Worm (Caenorhabditis elegans): ENCODE results near the gene F48G7.10.

Gene F48G7.10

ce11 chrV:676090-676489 lies 41.3 kb upstream of the F48G7.10 start:
- TF ChIP-seq tlp-1 (tag; optimal IDR thresholded peaks at IDR 0.05): no peak
- no peak for TF ChIP-seq fkh-4 (tag; optimal IDR thresholded peaks at IDR 0.05; ENCODE audit: borderline replicate concordance)
- no peak for TF ChIP-seq C16A3.4 (tag; optimal IDR thresholded peaks at IDR 0.05)
- no peak for TF ChIP-seq ztf-4 (tag; optimal IDR thresholded peaks at IDR 0.05)
- no peak for TF ChIP-seq mef-2 (tag; optimal IDR thresholded peaks at IDR 0.05)
- peak; percentile 27 for TF ChIP-seq snpc-4 (tag; optimal IDR thresholded peaks at IDR 0.05)

ce11 chrV:674213-674612 lies 39.5 kb upstream of the F48G7.10 start, which contains the start of gene sru-25:
Gene sru-25, minus strand, starts transcription at chrV:674313.
- no peak for TF ChIP-seq rnt-1 (tag; optimal IDR thresholded peaks at IDR 0.05)
- no peak for TF ChIP-seq snpc-4 (tag; optimal IDR thresholded peaks at IDR 0.05)
- TF ChIP-seq egl-13 (tag; optimal IDR thresholded peaks at IDR 0.05): no peak
- no peak for TF ChIP-seq ceh-8 (GFP tag; optimal IDR thresholded peaks at IDR 0.05)
- no peak for TF ChIP-seq nhr-76 (tag; optimal IDR thresholded peaks at IDR 0.05)
- TF ChIP-seq nhr-28 (tag; optimal IDR thresholded peaks at IDR 0.05): no peak
- TF ChIP-seq hpl-2 (GFP tag; optimal IDR thresholded peaks at IDR 0.05): no peak
- no peak for TF ChIP-seq nhr-237 (tag; optimal IDR thresholded peaks at IDR 0.05)
- no peak for TF ChIP-seq ceh-63 (GFP tag; optimal IDR thresholded peaks at IDR 0.05)

- TF ChIP-seq snpc-4 (tag; optimal IDR thresholded peaks at IDR 0.05) (no peak), nhr-85 (tag) (peak; percentile 6)
Observed at ce11 chrV:671342-671741, 36.6 kb upstream of the F48G7.10 start, which contains the start of gene sru-24. Gene sru-24, minus strand, starts transcription at chrV:671442.

- TF ChIP-seq ceh-90 (tag; optimal IDR thresholded peaks at IDR 0.05): no peak
- TF ChIP-seq ets-5 (GFP tag; IDR thresholded peaks at IDR 0.05): no peak
- TF ChIP-seq nhr-11 (tag; optimal IDR thresholded peaks at IDR 0.05): no peak
- no peak for TF ChIP-seq isw-1 (GFP tag; IDR thresholded peaks at IDR 0.05)
- no peak for TF ChIP-seq unc-98 (GFP tag; IDR thresholded peaks at IDR 0.05)
- TF ChIP-seq snu-23 (GFP tag; optimal IDR thresholded peaks at IDR 0.05): peak; percentile 27
- no peak for TF ChIP-seq nhr-77 (tag; optimal IDR thresholded peaks at IDR 0.05)
- 0 out of 2 replicates have a peak, but pooled peaks have one; percentile 7 for TF ChIP-seq nhr-19 (GFP tag; conservative IDR thresholded peaks at IDR 0.05)
- TF ChIP-seq hlh-17 (GFP tag; optimal IDR thresholded peaks at IDR 0.05; ENCODE audit: borderline replicate concordance): no peak
- no peak for TF ChIP-seq sup-37 (GFP tag; optimal IDR thresholded peaks at IDR 0.05)
- peak; percentile 0 for TF ChIP-seq skn-1 (tag; optimal IDR thresholded peaks at IDR 0.05)
- TF ChIP-seq zag-1 (tag; optimal IDR thresholded peaks at IDR 0.05): no peak
- no peak for TF ChIP-seq ztf-11 (tag; optimal IDR thresholded peaks at IDR 0.05)
- TF ChIP-seq blmp-1 (tag; optimal IDR thresholded peaks at IDR 0.05): peak; percentile 29
- no peak for TF ChIP-seq lir-3 (tag; optimal IDR thresholded peaks at IDR 0.05; ENCODE audit: poor library complexity)
- TF ChIP-seq tlp-1 (tag; optimal IDR thresholded peaks at IDR 0.05): no peak
- no peak for TF ChIP-seq sptf-1 (tag; optimal IDR thresholded peaks at IDR 0.05)
- peak; percentile 8 for TF ChIP-seq elt-2 (tag; optimal IDR thresholded peaks at IDR 0.05)
- no peak for TF ChIP-seq aha-1 (tag; optimal IDR thresholded peaks at IDR 0.05)
- TF ChIP-seq C04F5.9 (tag; optimal IDR thresholded peaks at IDR 0.05): no peak
- no peak for TF ChIP-seq sox-4 (tag; optimal IDR thresholded peaks at IDR 0.05)
- TF ChIP-seq fkh-4 (tag; optimal IDR thresholded peaks at IDR 0.05; ENCODE audit: borderline replicate concordance): no peak
- TF ChIP-seq xbp-1 (tag; optimal IDR thresholded peaks at IDR 0.05): peak; percentile 17
- TF ChIP-seq nhr-20 (tag; optimal IDR thresholded peaks at IDR 0.05): peak; percentile 14
- no peak for TF ChIP-seq Y116A8C.19 (tag; optimal IDR thresholded peaks at IDR 0.05; ENCODE audit: borderline replicate concordance)
- TF ChIP-seq lin-35 (GFP tag; optimal IDR thresholded peaks at IDR 0.05): peak in 1 of 2 experiments; percentile 52
- no peak for TF ChIP-seq mep-1 (tag; optimal IDR thresholded peaks at IDR 0.05)
- TF ChIP-seq pag-3 (tag; optimal IDR thresholded peaks at IDR 0.05; ENCODE audit: borderline replicate concordance, insufficient read depth): no peak
- peak in 1 of 2 experiments; percentile 61 for TF ChIP-seq mdl-1 (tag; optimal IDR thresholded peaks at IDR 0.05)
- TF ChIP-seq elt-3 (tag; optimal IDR thresholded peaks at IDR 0.05): peak in 1 of 6 experiments; percentile 8
- TF ChIP-seq ceh-8 (GFP tag; optimal IDR thresholded peaks at IDR 0.05): no peak
- no peak for TF ChIP-seq ztf-4 (tag; optimal IDR thresholded peaks at IDR 0.05)
- TF ChIP-seq lin-14 (GFP tag; optimal IDR thresholded peaks at IDR 0.05): no peak
- TF ChIP-seq nhr-71 (tag; optimal IDR thresholded peaks at IDR 0.05): no peak
- no peak for TF ChIP-seq ama-1 (optimal IDR thresholded peaks at IDR 0.05)
- TF ChIP-seq dsc-1 (tag; optimal IDR thresholded peaks at IDR 0.05): no peak
- no peak for TF ChIP-seq unc-86 (tag; optimal IDR thresholded peaks at IDR 0.05)
Observed at ce11 chrV:667459-667858, 32.7 kb upstream of the F48G7.10 start, which contains the start of gene nhr-180. Gene nhr-180, minus strand, starts transcription at chrV:667510.
